Worm (Caenorhabditis elegans) whole organism, early embryonic: ENCODE measurements around the gene F02A9.7.

Source experiments
- B0310.2 ChIP-seq: sonication (generic microtip); optimal IDR thresholded peaks from 2 replicates; lab custom pipeline; 2016; ENCODE audit warnings: mild to moderate bottlenecking, missing genetic modification characterization, missing compliant biosample characterization
- F13C5.2 ChIP-seq: sonication (generic microtip); optimal IDR thresholded peaks from 2 replicates; lab custom pipeline; 2017; ENCODE audit warnings: mild to moderate bottlenecking, missing genetic modification characterization, inconsistent platforms, missing compliant biosample characterization
- ama-1 ChIP-seq: fragments of 150-350 bp; optimal IDR thresholded peaks from 2 replicates; lab custom pipeline; 2014
- ceh-13 ChIP-seq: fragments of 200-800 bp; sonication (Bioruptor generic); optimal IDR thresholded peaks from 2 replicates; lab custom pipeline; 2018; ENCODE audit warnings: mild to moderate bottlenecking, missing genetic modification characterization, missing compliant biosample characterization
- ceh-36 ChIP-seq: sonication (generic microtip); optimal IDR thresholded peaks from 2 replicates; lab custom pipeline; 2016; ENCODE audit warnings: missing genetic modification characterization, inconsistent platforms, missing compliant biosample characterization
- hmbx-1 ChIP-seq: sonication (generic microtip); optimal IDR thresholded peaks from 2 replicates; lab custom pipeline; 2016; ENCODE audit warnings: mild to moderate bottlenecking, missing genetic modification characterization, missing compliant biosample characterization
- hnd-1 ChIP-seq: sonication (generic microtip); optimal IDR thresholded peaks from 2 replicates; lab custom pipeline; 2016; ENCODE audit warnings: missing genetic modification characterization, missing compliant biosample characterization
- scrt-1 ChIP-seq: fragments of 200-800 bp; sonication (Bioruptor generic); IDR thresholded peaks from 2 replicates; pipeline ENCODE4 v1.3.6; 2022; ENCODE audit warnings: missing genetic modification characterization, missing compliant biosample characterization
- sea-1 ChIP-seq: fragments of 200-800 bp; sonication (Bioruptor generic); conservative IDR thresholded peaks from 2 replicates; pipeline ENCODE4 v1.3.6; 2022; ENCODE audit warnings: missing genetic modification characterization, missing compliant biosample characterization
- tbx-37 ChIP-seq: fragments of 200-800 bp; sonication (Bioruptor generic); conservative IDR thresholded peaks from 2 replicates; pipeline ENCODE4 v1.3.6; 2022; ENCODE audit warnings: missing genetic modification reagents, missing genetic modification characterization, missing compliant biosample characterization

ce11 chrIII:9081763-9082162 lies 6.3 kb upstream of the F02A9.7 start, which contains the start of gene far-2:
- TF ChIP-seq B0310.2 (tag; lab: Kevin White, UChicago) = no peak
- no peak for TF ChIP-seq ama-1
- no peak for TF ChIP-seq scrt-1 (GFP tag; lab: Robert Waterston, UW)
- TF ChIP-seq hnd-1 (tag; lab: Kevin White, UChicago) = no peak
- no peak for TF ChIP-seq sea-1 (GFP tag; lab: Robert Waterston, UW)
- no peak for TF ChIP-seq hmbx-1 (tag; lab: Kevin White, UChicago)
- no peak for TF ChIP-seq ceh-36 (tag; lab: Kevin White, UChicago)
- no peak for TF ChIP-seq F13C5.2 (tag; lab: Kevin White, UChicago)
- no peak for TF ChIP-seq ceh-13 (GFP tag; lab: Kevin White, UChicago)
- no peak for TF ChIP-seq tbx-37 (GFP tag; lab: Robert Waterston, UW)
